Fruit fly (Drosophila melanogaster) whole organism, embryonic: ENCODE results near the gene fusl.
A peak's percentile ranks its signal among the peaks of the same experiment; 100 is the strongest.

Experiments used
- Abd-B ChIP-seq: fragments of 200-800 bp; sonication (Bioruptor generic); optimal IDR thresholded peaks from 2 replicates; lab custom pipeline; 2018; ENCODE audit warnings: missing biosample characterization, mild to moderate bottlenecking, missing genetic modification characterization, moderate library complexity
- Antp ChIP-seq: fragments of 200-800 bp; sonication (Bioruptor generic); optimal IDR thresholded peaks from 3 replicates; lab custom pipeline; 2016; ENCODE audit warnings: missing biosample characterization, missing genetic modification characterization
- Asciz ChIP-seq: fragments of 200-800 bp; sonication (Bioruptor generic); optimal IDR thresholded peaks from 2 replicates; lab custom pipeline; 2017; ENCODE audit warnings: missing biosample characterization, mild to moderate bottlenecking, missing genetic modification characterization, missing genetic modification reagents
- Atf-2 ChIP-seq: fragments of 200-800 bp; sonication (Bioruptor generic); optimal IDR thresholded peaks from 2 replicates; lab custom pipeline; 2016; ENCODE audit warnings: missing biosample characterization, missing genetic modification characterization
- Atf3 ChIP-seq: fragments of 200-800 bp; sonication (Bioruptor generic); optimal IDR thresholded peaks from 3 replicates; lab custom pipeline; 2016; ENCODE audit warnings: missing biosample characterization, missing genetic modification characterization
- CG10274 ChIP-seq: fragments of 200-800 bp; sonication (Bioruptor generic); optimal IDR thresholded peaks from 3 replicates; lab custom pipeline; 2017; ENCODE audit warnings: missing biosample characterization, mild to moderate bottlenecking, missing genetic modification characterization
- CG10321 ChIP-seq: fragments of 200-800 bp; sonication (Bioruptor generic); IDR thresholded peaks from 2 replicates; pipeline ENCODE4 v1.3.6; 2022; ENCODE audit warnings: missing biosample characterization, missing genetic modification characterization
- CG10543 ChIP-seq: fragments of 200-800 bp; sonication (Bioruptor generic); optimal IDR thresholded peaks from 3 replicates; lab custom pipeline; 2017; ENCODE audit warnings: missing biosample characterization, mild to moderate bottlenecking, missing genetic modification characterization, moderate library complexity
- CG11723 ChIP-seq: fragments of 200-800 bp; sonication (Bioruptor generic); optimal IDR thresholded peaks from 2 replicates; lab custom pipeline; 2017; ENCODE audit warnings: missing biosample characterization, mild to moderate bottlenecking, missing genetic modification characterization
- CG12104 ChIP-seq: fragments of 200-800 bp; sonication (Bioruptor generic); optimal IDR thresholded peaks from 3 replicates; lab custom pipeline; 2016; ENCODE audit warnings: missing biosample characterization, missing genetic modification characterization
- CG3163 ChIP-seq: fragments of 200-800 bp; sonication (Bioruptor generic); optimal IDR thresholded peaks from 3 replicates; lab custom pipeline; 2016; ENCODE audit warnings: missing biosample characterization, missing genetic modification characterization
- CG32532 ChIP-seq: fragments of 200-800 bp; sonication (Bioruptor generic); IDR thresholded peaks from 2 replicates; pipeline ENCODE4 v1.3.6; 2022; ENCODE audit warnings: missing biosample characterization, missing genetic modification characterization
- CG34224 ChIP-seq: fragments of 200-800 bp; sonication (Bioruptor generic); IDR thresholded peaks from 3 replicates; pipeline ENCODE4 v1.3.6; 2022; ENCODE audit warnings: missing biosample characterization, missing genetic modification characterization; ENCODE audit not compliant: partially characterized antibody
- CG4854 ChIP-seq: fragments of 200-800 bp; sonication (Bioruptor generic); optimal IDR thresholded peaks from 2 replicates; lab custom pipeline; 2016; ENCODE audit warnings: missing biosample characterization, missing genetic modification characterization, inconsistent platforms
- CG7357 ChIP-seq: fragments of 200-800 bp; sonication (Bioruptor generic); IDR thresholded peaks from 3 replicates; pipeline ENCODE4 v1.3.6; 2022; ENCODE audit warnings: missing biosample characterization, missing genetic modification characterization
- CG8089 ChIP-seq: fragments of 200-800 bp; sonication (Bioruptor generic); optimal IDR thresholded peaks from 3 replicates; lab custom pipeline; 2016; ENCODE audit warnings: missing biosample characterization, missing genetic modification characterization
- CG9437 ChIP-seq: fragments of 200-800 bp; sonication (Bioruptor generic); optimal IDR thresholded peaks from 2 replicates; lab custom pipeline; 2018; ENCODE audit warnings: missing biosample characterization, mild to moderate bottlenecking, missing genetic modification characterization
- CTCF ChIP-seq: fragments of 200-800 bp; sonication (Bioruptor generic); optimal IDR thresholded peaks from 2 replicates; lab custom pipeline; 2017; ENCODE audit warnings: missing biosample characterization, mild to moderate bottlenecking, missing genetic modification characterization, moderate library complexity
- Deaf1 ChIP-seq: fragments of 200-800 bp; optimal IDR thresholded peaks from 3 replicates; lab custom pipeline; 2019; ENCODE audit warnings: missing biosample characterization, mild to moderate bottlenecking, missing genetic modification characterization, moderate library complexity
- Doc3 ChIP-seq: fragments of 200-800 bp; sonication (Bioruptor generic); IDR thresholded peaks from 3 replicates; pipeline ENCODE4 v1.3.6; 2022; ENCODE audit warnings: missing biosample characterization, missing genetic modification characterization; ENCODE audit not compliant: partially characterized antibody
- Gug ChIP-seq: fragments of 200-800 bp; sonication (Bioruptor generic); IDR thresholded peaks from 4 replicates; pipeline ENCODE4 v1.3.6; 2022; ENCODE audit warnings: missing biosample characterization, missing genetic modification characterization
- H2.0 ChIP-seq: fragments of 200-800 bp; sonication (Bioruptor generic); IDR thresholded peaks from 2 replicates; pipeline ENCODE4 v1.3.6; 2022; ENCODE audit warnings: missing biosample characterization, missing genetic modification characterization
- HLH3B ChIP-seq: fragments of 200-800 bp; sonication (Bioruptor generic); IDR thresholded peaks from 2 replicates; pipeline ENCODE4 v1.3.6; 2022; ENCODE audit warnings: missing biosample characterization, missing genetic modification characterization
- HLH4C ChIP-seq: fragments of 200-800 bp; sonication (Bioruptor generic); IDR thresholded peaks from 3 replicates; pipeline ENCODE4 v1.3.6; 2022; ENCODE audit warnings: missing biosample characterization, missing genetic modification characterization; ENCODE audit not compliant: partially characterized antibody
- Hr3 ChIP-seq: fragments of 200-800 bp; sonication (Bioruptor generic); optimal IDR thresholded peaks from 3 replicates; lab custom pipeline; 2016; ENCODE audit warnings: missing biosample characterization, missing genetic modification characterization
- Hr51 ChIP-seq, 2 experiments: fragments of 200-800 bp; sonication (Bioruptor generic); optimal IDR thresholded peaks; 2 replicates in 1 of 2; 3 replicates in 1 of 2; lab custom pipeline; 2016 to 2018; ENCODE audit warnings: missing biosample characterization in 2 of 2, missing genetic modification characterization in 2 of 2, mild to moderate bottlenecking in 1 of 2, moderate library complexity in 1 of 2
- Max ChIP-seq: fragments of 200-800 bp; sonication (Bioruptor generic); optimal IDR thresholded peaks from 2 replicates; lab custom pipeline; 2016; ENCODE audit warnings: missing biosample characterization, mild to moderate bottlenecking, missing genetic modification characterization
- Meics ChIP-seq: fragments of 200-800 bp; sonication (Bioruptor generic); optimal IDR thresholded peaks from 2 replicates; lab custom pipeline; 2017; ENCODE audit warnings: missing biosample characterization, mild to moderate bottlenecking, missing genetic modification characterization
- Mes4 ChIP-seq: fragments of 200-800 bp; sonication (Bioruptor generic); optimal IDR thresholded peaks from 2 replicates; lab custom pipeline; 2016; ENCODE audit warnings: missing biosample characterization, missing genetic modification characterization
- NC2β ChIP-seq: fragments of 200-800 bp; sonication (Bioruptor generic); optimal IDR thresholded peaks from 2 replicates; lab custom pipeline; 2016; ENCODE audit warnings: missing biosample characterization, missing genetic modification characterization
- Neu2 ChIP-seq: fragments of 200-800 bp; sonication (Bioruptor generic); optimal IDR thresholded peaks from 3 replicates; lab custom pipeline; 2016; ENCODE audit warnings: missing biosample characterization, missing genetic modification characterization, borderline replicate concordance
- Nf-YA ChIP-seq: fragments of 200-800 bp; sonication (Bioruptor generic); IDR thresholded peaks from 2 replicates; pipeline ENCODE4 v1.3.6; 2022; ENCODE audit warnings: missing biosample characterization, missing genetic modification characterization
- Nf-YC ChIP-seq: fragments of 200-800 bp; optimal IDR thresholded peaks from 3 replicates; lab custom pipeline; 2019; ENCODE audit warnings: missing biosample characterization, mild to moderate bottlenecking, missing genetic modification characterization, moderate library complexity
- Pdp1 ChIP-seq, 2 experiments: fragments of 200-800 bp; sonication (Bioruptor generic); optimal IDR thresholded peaks; 3 replicates each; lab custom pipeline; 2016; ENCODE audit warnings: missing biosample characterization in 2 of 2, missing genetic modification characterization in 2 of 2, mild to moderate bottlenecking in 1 of 2, moderate library complexity in 1 of 2
- Poxn ChIP-seq: fragments of 200-800 bp; sonication (Bioruptor generic); IDR thresholded peaks from 2 replicates; pipeline ENCODE4 v1.3.6; 2022; ENCODE audit warnings: missing biosample characterization, missing genetic modification characterization
- Sry-δ ChIP-seq: fragments of 200-800 bp; sonication (Bioruptor generic); optimal IDR thresholded peaks from 2 replicates; lab custom pipeline; 2016; ENCODE audit warnings: missing biosample characterization, missing genetic modification characterization
- ab ChIP-seq: fragments of 200-800 bp; sonication (Bioruptor generic); optimal IDR thresholded peaks from 2 replicates; lab custom pipeline; 2016; ENCODE audit warnings: missing biosample characterization, missing genetic modification characterization
- ato ChIP-seq: fragments of 200-800 bp; sonication (Bioruptor generic); IDR thresholded peaks from 2 replicates; pipeline ENCODE4 v1.3.6; 2022; ENCODE audit warnings: missing biosample characterization, missing genetic modification characterization; ENCODE audit not compliant: partially characterized antibody
- bigmax ChIP-seq: fragments of 200-800 bp; sonication (Bioruptor generic); optimal IDR thresholded peaks from 2 replicates; lab custom pipeline; 2018; ENCODE audit warnings: missing biosample characterization, mild to moderate bottlenecking, missing genetic modification characterization
- cad ChIP-seq: fragments of >200 bp; optimal IDR thresholded peaks from 2 replicates; lab custom pipeline; 2017; ENCODE audit warnings: missing biosample characterization, missing genetic modification characterization
- chif ChIP-seq, 2 experiments: fragments of 200-800 bp; sonication (Bioruptor generic); optimal IDR thresholded peaks; 3 replicates each; lab custom pipeline; 2016; ENCODE audit warnings: missing biosample characterization in 2 of 2, missing genetic modification characterization in 2 of 2
- insv ChIP-seq, 2 experiments: fragments of 200-800 bp; sonication (Bioruptor generic); optimal IDR thresholded peaks; 3 replicates each; lab custom pipeline; 2016 to 2018; ENCODE audit warnings: missing biosample characterization in 2 of 2, missing genetic modification characterization in 2 of 2
- lbe ChIP-seq: fragments of 200-800 bp; sonication (Bioruptor generic); optimal IDR thresholded peaks from 2 replicates; lab custom pipeline; 2016; ENCODE audit warnings: missing biosample characterization, mild to moderate bottlenecking, missing genetic modification characterization
- sens ChIP-seq: fragments of 200-800 bp; sonication (Bioruptor generic); peaks from one replicate; lab custom pipeline; 2016; ENCODE audit warnings: missing biosample characterization, missing genetic modification characterization
- sim ChIP-seq: fragments of 200-800 bp; sonication (Bioruptor generic); IDR thresholded peaks from 2 replicates; pipeline ENCODE4 v1.3.6; 2022; ENCODE audit warnings: missing biosample characterization, missing genetic modification characterization
- sr ChIP-seq: fragments of 200-800 bp; sonication (Bioruptor generic); IDR thresholded peaks from 3 replicates; pipeline ENCODE4 v1.3.6; 2022; ENCODE audit warnings: missing biosample characterization, missing genetic modification characterization
- tgo ChIP-seq: fragments of 200-800 bp; sonication (Bioruptor generic); IDR thresholded peaks from 3 replicates; pipeline ENCODE4 v1.3.6; 2022; ENCODE audit warnings: missing biosample characterization, missing genetic modification characterization
- tup ChIP-seq: fragments of 200-800 bp; sonication (Bioruptor generic); optimal IDR thresholded peaks from 2 replicates; lab custom pipeline; 2016; ENCODE audit warnings: missing biosample characterization, mild to moderate bottlenecking, missing genetic modification characterization, moderate library complexity
- unpg ChIP-seq: fragments of 200-800 bp; sonication (Bioruptor generic); optimal IDR thresholded peaks from 3 replicates; lab custom pipeline; 2018; ENCODE audit warnings: missing biosample characterization, mild to moderate bottlenecking, missing genetic modification characterization, moderate library complexity
- yki ChIP-seq: fragments of >200 bp; optimal IDR thresholded peaks from 3 replicates; lab custom pipeline; 2018
- zfh2 ChIP-seq: fragments of 200-800 bp; sonication (Bioruptor generic); optimal IDR thresholded peaks from 2 replicates; lab custom pipeline; 2016; ENCODE audit warnings: missing biosample characterization, missing genetic modification characterization

fusl gene

dm6 chr2L:5298978-5299627 is 38.8 kb downstream of the fusl start (continued):
- TF ChIP-seq bigmax (GFP tag; lab: Kevin White, UChicago) (no peak), CG32532 (GFP tag; lab: Robert Waterston, UW) (peak; percentile 69), NC2β (peak; percentile 60), CG34224 (GFP tag; lab: Robert Waterston, UW) (no peak), CG10321 (peak; percentile 84), Meics (peak; percentile 70), Pdp1 (GFP tag; optimal IDR thresholded peaks at IDR 0.05; lab: Kevin White, UChicago) (peak in 1 of 2 experiments; percentile 70), Atf-2 (GFP tag; lab: Kevin White, UChicago) (peak; percentile 40), CG3163 (GFP tag; lab: Kevin White, UChicago) (no peak), CTCF (GFP tag; lab: Kevin White, UChicago) (peak; percentile 43), lbe (GFP tag; lab: Kevin White, UChicago) (peak; percentile 67), CG9437 (GFP tag; lab: Kevin White, UChicago) (peak; percentile 82), CG10274 (peak; percentile 27), HLH3B (GFP tag; lab: Robert Waterston, UW) (peak; percentile 86), Doc3 (GFP tag; lab: Robert Waterston, UW) (no peak), Mes4 (GFP tag; lab: Kevin White, UChicago) (peak; percentile 33), Antp (peak; percentile 24), sens (peak; percentile 96), tgo (peak; percentile 71), Atf3 (peak; percentile 49), H2.0 (peak; percentile 61), ab (GFP tag; lab: Kevin White, UChicago) (peak; percentile 13), Nf-YA (no peak), ato (no peak), CG8089 (GFP tag; lab: Kevin White, UChicago) (peak; percentile 57), Abd-B (GFP tag; lab: Kevin White, UChicago) (peak; percentile 70), chif (GFP tag; optimal IDR thresholded peaks at IDR 0.05; lab: Kevin White, UChicago) (peak; percentile 63 to 67), yki (lab: Kevin White, UChicago) (no peak), zfh2 (GFP tag; lab: Kevin White, UChicago) (peak; percentile 57), Hr3 (GFP tag; lab: Kevin White, UChicago) (peak; percentile 91), Asciz (GFP tag; lab: Kevin White, UChicago) (peak; percentile 89), sim (GFP tag; lab: Robert Waterston, UW) (peak; percentile 60; the same call in 1 of the 2 replicates), tup (peak; percentile 16), cad (no peak), Max (GFP tag; lab: Kevin White, UChicago) (peak; percentile 46), CG7357 (GFP tag; lab: Robert Waterston, UW) (0 out of 3 replicates have a peak, but pooled peaks have one; percentile 38), Gug (peak; percentile 43; the same call in 3 of the 4 replicates), unpg (GFP tag; lab: Kevin White, UChicago) (peak; percentile 90), sr (peak; percentile 38; the same call in 1 of the 3 replicates), insv (GFP tag; optimal IDR thresholded peaks at IDR 0.05; lab: Kevin White, UChicago) (no peak), CG11723 (GFP tag; lab: Kevin White, UChicago) (peak; percentile 81), Nf-YC (tag; lab: Kevin White, UChicago) (peak; percentile 43), Poxn (GFP tag; lab: Robert Waterston, UW) (no peak), Deaf1 (tag; lab: Kevin White, UChicago) (peak; percentile 52), HLH4C (GFP tag; lab: Robert Waterston, UW) (no peak), Hr51 (GFP tag; optimal IDR thresholded peaks at IDR 0.05; lab: Kevin White, UChicago) (peak in 1 of 2 experiments; percentile 90), Neu2 (GFP tag; lab: Kevin White, UChicago) (no peak), CG4854 (GFP tag; lab: Kevin White, UChicago) (peak; percentile 49), CG10543 (GFP tag; lab: Kevin White, UChicago) (peak; percentile 78), Sry-δ (GFP tag; lab: Kevin White, UChicago) (no peak), CG12104 (GFP tag; lab: Kevin White, UChicago) (peak; percentile 58)
